Worm (Caenorhabditis elegans) whole organism, dauer: ENCODE measurements around the gene C06E4.6.
"Not testable (repeated sequence)": the region's sequence is repeated elsewhere in the genome, so short reads cannot be mapped to it uniquely, and the experiment has no call there.

Source experiments
- unc-62 ChIP-seq: sonication (generic microtip); optimal IDR thresholded peaks from 2 replicates; lab custom pipeline; 2017; ENCODE audit warnings: missing biosample characterization, missing genetic modification reagents, missing genetic modification characterization

Gene C06E4.6

DNA sequence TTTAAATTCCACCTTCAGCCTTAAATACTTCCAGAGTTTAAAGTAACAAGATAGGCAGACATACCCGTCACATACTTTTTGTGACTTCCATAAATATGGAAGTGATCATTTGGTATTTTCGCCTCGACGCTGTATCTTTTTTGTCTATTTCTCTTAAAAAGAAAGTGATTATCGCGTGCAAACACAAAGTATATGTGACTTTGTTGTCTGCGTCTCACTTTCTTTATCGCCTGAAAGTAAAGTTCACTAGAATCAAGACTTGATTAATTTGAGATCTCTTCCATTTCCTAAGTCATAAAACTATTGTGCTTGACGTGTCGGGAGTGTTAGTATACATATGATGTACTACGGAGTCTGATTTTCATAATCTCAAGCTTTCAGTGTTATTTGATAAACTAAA is at the start of gene C06E4.6:
TSS of gene C06E4.6 (minus strand) at position 51 of the 400 bp plus-strand sequence.
- TF ChIP-seq unc-62, result no peak

DNA sequence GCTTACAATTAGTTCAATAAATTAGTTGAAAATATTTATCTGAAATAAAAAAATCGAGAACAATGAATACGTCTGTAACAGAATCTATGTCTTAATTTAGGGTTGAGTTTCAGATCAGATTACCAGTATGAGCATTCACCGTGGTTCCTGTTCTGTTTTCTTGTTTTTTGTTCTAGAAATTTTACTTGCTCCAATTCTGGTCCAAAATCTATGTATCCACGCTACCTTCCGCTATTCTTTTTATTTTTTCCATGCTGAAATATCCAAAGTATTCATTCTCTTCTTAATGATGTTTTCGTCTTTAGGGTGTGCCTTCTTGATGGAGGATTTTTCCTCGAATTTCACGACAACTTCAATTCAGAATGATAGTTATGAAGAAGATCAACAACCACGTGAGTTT is 47.2 kb upstream of the C06E4.6 start, which contains the start of gene npr-27:
TSS of gene npr-27 (plus strand) at position 301 of the 400 bp plus-strand sequence.
- no peak for TF ChIP-seq unc-62

DNA sequence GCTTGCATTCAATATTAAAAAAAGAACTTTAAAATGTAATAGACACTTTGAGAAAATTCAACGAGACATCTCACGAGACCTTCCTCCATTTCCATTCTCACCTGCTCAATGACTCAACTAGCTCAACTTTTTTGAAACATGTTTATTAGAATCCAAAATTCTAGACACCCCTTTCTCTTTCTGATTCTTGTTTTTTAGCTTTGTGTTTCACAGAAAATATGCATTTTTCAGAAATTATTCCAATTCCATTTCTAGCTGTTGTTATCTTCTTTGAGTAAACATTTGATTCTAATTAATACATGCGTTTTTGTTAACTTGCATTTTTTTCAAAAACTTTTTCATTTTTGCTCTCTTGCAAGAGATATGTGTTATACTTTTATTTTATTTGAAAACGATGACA is 43.4 kb upstream of the C06E4.6 start:
- no peak for TF ChIP-seq unc-62

DNA sequence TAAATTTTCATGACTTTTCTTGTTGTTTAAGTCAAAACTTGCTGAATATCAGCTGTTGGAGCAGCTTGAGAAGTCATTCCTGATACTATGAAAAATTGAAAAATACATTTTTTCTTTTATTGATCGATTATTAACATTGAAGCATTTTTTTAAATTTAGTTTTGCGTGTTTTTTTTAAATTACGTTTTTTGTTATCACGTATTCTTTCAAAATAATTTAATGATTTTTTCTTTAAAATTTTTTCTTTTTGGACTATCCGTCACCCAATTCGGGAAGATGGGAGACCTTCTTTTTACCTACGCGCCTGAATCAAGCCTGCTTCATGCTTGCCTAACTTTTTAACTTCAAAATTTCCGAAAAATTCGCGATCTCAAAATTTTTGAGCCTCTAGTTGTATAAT is 36.0 kb upstream of the C06E4.6 start, which contains the start of gene F42C5.5:
TSS of gene F42C5.5 (minus strand) at position 101 of the 400 bp plus-strand sequence.
- TF ChIP-seq unc-62, result no peak

ce11 chrIV:7291957-7292356 is 33.9 kb upstream of the C06E4.6 start, which contains the start of gene F42C5.4:
F42C5.4 (minus strand) TSS chrIV:7292127.
- TF ChIP-seq unc-62, result no peak

DNA sequence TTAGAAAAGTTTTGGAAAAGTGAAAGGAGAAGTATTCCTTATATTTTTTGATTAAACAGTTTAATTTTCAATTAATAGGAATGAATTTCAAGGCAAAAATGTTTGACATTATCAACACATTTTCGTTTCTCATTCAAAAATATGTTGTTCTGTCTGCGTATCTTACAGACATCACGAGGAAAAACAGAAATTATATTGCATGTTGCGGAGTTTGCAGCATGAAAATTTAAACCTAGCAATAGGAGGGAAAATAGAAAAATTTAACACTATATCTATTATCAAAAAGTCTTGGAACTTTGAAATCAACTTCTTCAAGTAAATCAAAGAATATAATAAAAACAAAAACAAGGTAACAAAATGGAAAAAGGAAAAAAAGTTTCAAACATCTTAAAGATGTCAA is 33.0 kb upstream of the C06E4.6 start:
- TF ChIP-seq unc-62, result no peak

- no peak for TF ChIP-seq unc-62
Observed at ce11 chrIV:7287474-7287873, 29.4 kb upstream of the C06E4.6 start, which contains the start of gene F42C5.3. F42C5.3 (minus strand) TSS chrIV:7287574.

- TF ChIP-seq unc-62, result no peak
Observed at ce11 chrIV:7285839-7286238, 27.7 kb upstream of the C06E4.6 start, which contains the start of gene C06E4.8. C06E4.8 (minus strand) TSS chrIV:7285875.

ce11 chrIV:7282957-7283356 is 24.9 kb upstream of the C06E4.6 start, which contains the start of gene C06E4.1:
C06E4.1 (plus strand) TSS chrIV:7283257.
- TF ChIP-seq unc-62, result no peak

- no peak for TF ChIP-seq unc-62
Observed at ce11 chrIV:7276661-7277060, 18.6 kb upstream of the C06E4.6 start, which contains the start of gene C06E4.2. C06E4.2 (plus strand) TSS chrIV:7276961.

ce11 chrIV:7274969-7275548 is 17.0 kb upstream of the C06E4.6 start:
- no peak for TF ChIP-seq unc-62

DNA sequence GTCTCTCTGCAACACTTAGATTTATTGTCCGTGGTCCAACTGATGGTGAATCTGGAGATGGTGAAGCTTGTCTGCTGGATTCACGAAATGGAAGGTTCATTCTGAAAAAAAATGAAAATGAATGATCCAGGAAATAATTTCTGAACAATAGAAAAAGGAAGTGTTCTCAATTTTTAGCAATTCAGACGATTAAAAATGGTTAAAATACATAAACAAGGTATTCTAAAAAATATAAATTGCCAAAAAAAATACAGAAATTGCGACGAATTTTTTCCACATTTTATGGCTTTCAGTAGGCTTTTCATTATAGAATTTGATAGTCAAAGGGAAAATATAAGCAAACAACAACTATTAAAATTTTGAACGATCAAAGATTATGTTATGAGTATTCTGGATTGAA is 5.0 kb upstream of the C06E4.6 start, which contains the start of gene glb-2:
TSS of gene glb-2 (minus strand) at position 101 of the 400 bp plus-strand sequence.
- TF ChIP-seq unc-62, result no peak

- TF ChIP-seq unc-62, result no peak
Observed at ce11 chrIV:7260587-7260986, 2.5 kb upstream of the C06E4.6 start, which contains the start of gene C06E4.3. C06E4.3 (plus strand) TSS chrIV:7260875.

DNA sequence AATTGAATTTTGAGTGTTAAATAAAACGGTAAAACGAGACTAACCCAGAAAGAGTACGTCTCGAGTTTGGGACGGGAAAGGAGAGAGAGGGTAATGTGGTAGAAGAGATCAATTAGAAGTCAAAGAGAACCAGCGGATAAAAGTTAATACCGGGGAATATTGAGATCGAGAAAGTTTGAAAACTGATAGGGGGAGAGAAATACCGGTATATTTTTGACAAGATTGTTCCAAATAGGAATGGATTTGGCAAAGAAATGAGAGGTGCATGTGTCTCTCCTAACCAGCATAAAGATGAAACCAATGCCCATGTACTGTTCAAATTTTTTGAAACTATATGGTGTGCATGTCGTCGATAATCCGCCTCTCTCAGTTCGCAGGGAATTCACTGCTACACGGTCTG is 3.4 kb downstream of the C06E4.6 start, which contains the start of gene C06E4.5:
TSS of gene C06E4.5 (plus strand) at position 301 of the 400 bp plus-strand sequence.
- TF ChIP-seq unc-62, result not testable (repeated sequence)

DNA sequence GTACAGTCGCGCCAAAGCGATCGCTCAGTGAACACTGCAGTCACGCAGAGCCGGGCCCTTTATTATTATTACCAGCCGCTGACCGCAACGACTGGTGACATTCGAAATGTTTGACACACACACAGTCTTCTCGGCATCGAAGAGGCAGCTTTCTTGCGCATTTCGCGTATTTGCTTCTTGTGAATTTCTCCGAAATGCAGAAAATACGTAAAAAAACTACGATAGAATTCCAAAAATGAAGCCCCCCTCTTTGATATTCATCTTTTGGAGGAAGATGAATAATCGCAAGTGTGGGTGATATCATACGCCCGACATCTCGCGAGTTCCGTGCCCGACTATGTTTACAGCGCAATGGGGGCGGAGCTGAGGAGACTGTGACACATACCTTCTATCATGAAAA is 4.8 kb downstream of the C06E4.6 start:
- no peak for TF ChIP-seq unc-62

- no peak for TF ChIP-seq unc-62
Observed at ce11 chrIV:7250158-7250557, 7.9 kb downstream of the C06E4.6 start, which contains the start of gene D2024.18. D2024.18 (plus strand) TSS chrIV:7250458.

- TF ChIP-seq unc-62, result not testable (repeated sequence)
Observed at ce11 chrIV:7247243-7247642, 10.9 kb downstream of the C06E4.6 start, which contains the start of gene D2024.1. D2024.1 (plus strand) TSS chrIV:7247543.

DNA sequence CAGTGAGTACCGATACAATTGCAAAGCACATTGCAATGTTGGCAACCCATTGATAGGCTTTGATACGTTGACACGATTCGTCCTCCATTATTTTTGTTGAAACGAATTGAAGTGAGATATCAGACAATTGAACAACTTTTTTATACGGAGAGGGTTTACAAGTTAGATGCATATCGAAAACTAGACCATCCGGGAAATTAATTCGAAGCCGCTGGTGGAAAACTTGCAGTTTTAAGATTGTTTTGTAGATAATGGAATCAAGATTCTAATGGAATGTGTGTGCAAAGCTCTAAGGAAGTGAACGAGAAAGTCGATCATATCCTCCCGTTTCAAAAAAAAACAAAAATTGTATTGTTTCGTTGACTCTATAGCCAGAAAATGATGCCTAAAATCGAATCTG is 11.6 kb downstream of the C06E4.6 start, which contains the start of gene col-114:
TSS of gene col-114 (minus strand) at position 101 of the 400 bp plus-strand sequence.
- no peak for TF ChIP-seq unc-62
